Worm (Caenorhabditis elegans) whole organism, L4/young adult: ENCODE measurements around the gene T03G11.9.

Source experiments
- W03F9.2 ChIP-seq: fragments of 150-350 bp; optimal IDR thresholded peaks from 2 replicates; lab custom pipeline; 2014; ENCODE audit warnings: missing biosample characterization, missing genetic modification characterization
- dao-5 ChIP-seq: sonication (generic microtip); optimal IDR thresholded peaks from 2 replicates; lab custom pipeline; 2016; ENCODE audit warnings: missing genotype, missing genetic modification characterization, moderate library complexity, missing compliant biosample characterization
- him-1 ChIP-seq: sonication (generic microtip); optimal IDR thresholded peaks from 2 replicates; lab custom pipeline; 2016; ENCODE audit warnings: missing genotype, missing genetic modification reagents, missing genetic modification characterization, missing compliant biosample characterization

The T03G11.9 gene

ce11 chrX:5199825-5200373 is 15.9 kb downstream of the T03G11.9 start:
- no peak for TF ChIP-seq dao-5 (tag; lab: Kevin White, UChicago)
- TF ChIP-seq W03F9.2: no peak
- no peak for TF ChIP-seq him-1 (tag; lab: Kevin White, UChicago)

- TF ChIP-seq dao-5 (tag; lab: Kevin White, UChicago) (no peak), him-1 (tag; lab: Kevin White, UChicago) (no peak), W03F9.2 (no peak)
Observed at ce11 chrX:5201860-5202259, 17.8 kb downstream of the T03G11.9 start.

DNA sequence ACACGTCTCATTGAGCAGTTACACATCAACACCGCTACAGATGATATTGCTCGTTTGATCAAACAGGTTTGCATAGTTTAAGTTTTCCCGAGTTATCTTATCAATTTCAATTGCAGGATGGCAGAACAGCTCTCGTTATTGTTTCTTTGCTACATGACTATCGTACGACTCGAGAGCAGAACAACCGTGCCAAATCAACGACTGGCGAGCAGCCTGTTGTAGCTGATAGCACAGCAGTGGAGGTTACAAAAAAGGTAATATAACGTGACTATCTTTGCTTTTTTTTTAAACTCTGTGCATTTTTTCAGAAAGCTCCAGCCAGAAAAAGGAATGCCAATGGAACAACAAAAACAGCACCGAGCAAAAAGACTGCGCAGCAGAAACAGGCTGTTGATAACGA is 18.4 kb downstream of the T03G11.9 start:
- no peak for TF ChIP-seq W03F9.2
- no peak for TF ChIP-seq him-1 (tag; lab: Kevin White, UChicago)
- no peak for TF ChIP-seq dao-5 (tag; lab: Kevin White, UChicago)

DNA sequence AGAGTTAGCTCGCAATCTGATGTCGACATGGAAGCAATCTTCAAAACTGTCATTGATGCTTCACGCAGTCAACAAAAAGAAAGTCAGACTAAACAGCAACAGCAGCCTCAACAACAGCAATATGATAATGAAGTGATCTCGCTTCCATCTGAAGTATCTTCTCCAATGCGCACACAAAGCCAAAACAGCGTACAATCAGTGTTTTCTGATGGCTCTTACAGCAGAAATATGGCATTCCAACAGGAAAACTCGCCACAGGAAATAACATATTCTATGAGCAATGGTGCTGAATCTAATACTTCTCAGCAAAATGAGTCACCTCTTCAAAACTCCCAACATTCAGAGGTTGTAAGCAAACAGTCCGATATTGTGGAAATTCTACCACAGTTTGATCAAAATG is 18.9 kb downstream of the T03G11.9 start:
- TF ChIP-seq him-1 (tag; lab: Kevin White, UChicago) (no peak), dao-5 (tag; lab: Kevin White, UChicago) (no peak), W03F9.2 (no peak)

- TF ChIP-seq dao-5 (tag; lab: Kevin White, UChicago) (no peak), W03F9.2 (no peak), him-1 (tag; lab: Kevin White, UChicago) (no peak)
Observed at ce11 chrX:5205561-5205960, 21.5 kb downstream of the T03G11.9 start, which contains the start of gene H28G03.2. Gene H28G03.2, plus strand, starts transcription at chrX:5205760.

DNA sequence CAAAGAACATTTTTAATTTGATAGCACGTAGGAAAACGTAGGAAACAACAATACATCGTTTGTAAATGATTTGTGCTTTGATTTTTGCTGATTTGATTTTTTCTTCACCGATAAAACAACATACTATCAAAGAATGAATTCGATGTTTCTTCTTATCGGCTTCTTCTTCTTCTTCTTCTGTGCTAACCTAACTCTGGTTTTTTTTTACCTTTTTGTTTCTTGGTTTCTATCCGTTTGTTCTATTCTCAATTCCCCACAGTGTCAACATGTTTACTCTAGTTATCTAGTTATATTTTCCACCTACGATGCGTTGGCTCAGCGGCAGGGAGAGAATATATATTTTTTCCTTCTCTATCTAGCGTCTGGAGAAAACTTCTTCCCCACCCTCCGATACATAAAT is 23.8 kb downstream of the T03G11.9 start:
- TF ChIP-seq W03F9.2: no peak
- no peak for TF ChIP-seq him-1 (tag; lab: Kevin White, UChicago)
- no peak for TF ChIP-seq dao-5 (tag; lab: Kevin White, UChicago)

DNA sequence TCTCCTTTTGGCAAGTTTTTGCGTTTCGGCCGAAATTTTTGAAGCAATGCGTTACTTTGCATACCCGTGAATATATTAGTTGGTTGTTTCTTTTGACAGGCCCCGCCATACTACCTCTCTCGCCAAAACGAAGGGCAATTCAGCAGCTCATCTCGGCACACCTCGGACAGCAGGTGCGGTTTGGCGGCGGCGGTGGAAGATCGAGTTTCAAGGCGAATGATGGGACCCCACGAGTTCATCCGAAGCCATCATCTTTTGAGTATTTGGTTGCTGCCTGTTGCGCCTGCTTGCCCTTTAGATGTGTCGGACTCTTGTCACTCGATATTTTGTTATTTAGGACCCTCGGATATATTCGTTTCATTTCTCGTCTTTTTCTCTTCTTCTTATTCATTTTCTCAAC is 24.3 kb downstream of the T03G11.9 start:
- TF ChIP-seq him-1 (tag; lab: Kevin White, UChicago) (no peak), dao-5 (tag; lab: Kevin White, UChicago) (no peak), W03F9.2 (no peak)

- TF ChIP-seq him-1 (tag; lab: Kevin White, UChicago): no peak
- TF ChIP-seq dao-5 (tag; lab: Kevin White, UChicago): no peak
- TF ChIP-seq W03F9.2: no peak
Observed at ce11 chrX:5208831-5209230, 24.8 kb downstream of the T03G11.9 start.

- TF ChIP-seq dao-5 (tag; lab: Kevin White, UChicago): no peak
Observed at ce11 chrX:5209429-5209828, 25.4 kb downstream of the T03G11.9 start.

DNA sequence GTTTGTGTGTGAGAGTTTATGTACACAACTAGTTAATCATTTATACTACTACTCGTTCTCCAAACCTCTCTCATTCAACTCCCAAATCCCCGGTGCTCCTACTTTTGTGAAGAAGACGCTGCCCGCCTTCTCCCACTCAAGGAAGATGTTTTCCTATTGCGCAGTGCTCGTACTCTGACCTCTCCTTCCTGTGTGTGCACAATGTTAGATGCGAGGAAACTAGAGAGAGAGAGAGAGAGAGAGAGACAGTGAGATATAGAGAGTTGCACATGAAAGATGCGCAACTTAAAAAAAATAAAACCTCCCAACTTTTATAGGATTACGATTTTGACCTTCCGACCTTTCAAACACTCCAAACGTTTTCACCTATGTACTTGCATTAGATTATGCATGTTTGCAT is 26.5 kb downstream of the T03G11.9 start:
- TF ChIP-seq dao-5 (tag; lab: Kevin White, UChicago) (no peak), him-1 (tag; lab: Kevin White, UChicago) (peak; percentile 32), W03F9.2 (no peak)

DNA sequence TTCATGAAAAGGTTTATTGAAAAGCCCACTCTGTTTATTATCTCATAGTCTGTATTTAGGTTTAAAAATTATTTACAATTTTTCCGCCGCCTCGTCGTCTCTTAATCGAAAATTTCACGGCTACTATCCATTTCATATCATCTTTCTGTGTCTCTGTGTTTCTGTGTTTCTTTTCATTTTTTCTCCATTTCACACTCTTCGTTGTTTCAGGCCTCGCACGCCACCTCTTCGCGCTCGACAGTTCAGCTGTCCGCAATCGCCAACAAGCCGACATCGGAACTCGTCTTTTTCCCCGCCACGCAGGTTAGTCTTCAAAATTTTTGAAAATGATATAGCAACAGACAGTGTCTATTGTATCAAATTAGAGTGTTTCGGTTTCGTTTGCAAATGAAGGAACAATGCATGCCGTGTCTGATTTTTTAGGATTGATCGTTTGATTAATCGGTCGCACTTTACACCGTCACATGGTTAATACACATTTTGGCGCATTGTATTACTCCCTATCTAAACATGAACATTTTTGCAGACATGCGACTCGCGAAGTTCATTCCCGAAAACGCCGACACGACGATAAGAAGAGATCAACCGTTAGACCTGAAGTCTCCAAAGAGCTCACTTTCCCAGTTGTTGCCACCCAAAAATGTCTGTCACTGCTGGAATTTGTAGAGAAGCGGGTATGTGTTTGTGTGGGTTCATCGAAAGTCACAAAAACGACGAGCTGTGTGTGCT is 27.1 kb downstream of the T03G11.9 start:
- TF ChIP-seq W03F9.2 (no peak), him-1 (tag; lab: Kevin White, UChicago) (no peak)

DNA sequence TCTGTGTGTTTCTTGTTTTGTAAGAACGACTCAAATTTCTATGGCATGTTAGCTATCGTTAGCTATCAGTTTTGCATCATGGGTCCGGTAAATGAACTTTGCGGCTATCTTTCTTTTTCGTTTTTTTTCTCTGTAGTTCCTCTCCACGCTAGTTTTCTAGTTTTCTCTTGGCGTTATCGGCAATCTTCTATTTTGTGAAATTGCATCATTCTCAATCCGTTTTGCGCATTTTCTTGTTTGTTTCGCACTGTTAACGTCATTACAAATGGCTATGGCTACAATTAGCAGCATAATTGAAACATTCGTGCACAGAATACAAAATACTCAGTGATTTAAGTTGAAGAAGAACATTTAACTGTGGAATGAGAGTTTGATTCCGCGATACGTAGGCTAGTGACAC is 29.0 kb downstream of the T03G11.9 start:
- no peak for TF ChIP-seq dao-5 (tag; lab: Kevin White, UChicago)

DNA sequence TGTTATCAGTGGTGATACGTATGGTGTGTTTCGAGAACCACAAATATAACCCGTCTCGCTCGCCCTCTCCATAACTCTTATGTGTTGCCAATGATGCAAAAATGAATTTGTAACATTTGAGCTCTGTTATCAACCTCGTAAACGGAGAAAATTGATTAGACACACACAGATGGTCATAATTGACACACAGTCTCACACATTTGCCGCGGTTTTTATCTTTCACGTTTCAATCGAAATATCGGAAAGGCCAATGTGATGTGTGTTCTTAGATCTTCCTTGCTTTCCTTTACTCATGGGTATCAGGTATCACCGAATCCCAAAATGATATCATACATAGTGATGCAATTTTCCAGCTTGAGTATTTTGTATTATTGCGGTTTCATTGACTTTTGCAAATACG is 29.5 kb downstream of the T03G11.9 start:
- no peak for TF ChIP-seq him-1 (tag; lab: Kevin White, UChicago)
- no peak for TF ChIP-seq W03F9.2
- no peak for TF ChIP-seq dao-5 (tag; lab: Kevin White, UChicago)

DNA sequence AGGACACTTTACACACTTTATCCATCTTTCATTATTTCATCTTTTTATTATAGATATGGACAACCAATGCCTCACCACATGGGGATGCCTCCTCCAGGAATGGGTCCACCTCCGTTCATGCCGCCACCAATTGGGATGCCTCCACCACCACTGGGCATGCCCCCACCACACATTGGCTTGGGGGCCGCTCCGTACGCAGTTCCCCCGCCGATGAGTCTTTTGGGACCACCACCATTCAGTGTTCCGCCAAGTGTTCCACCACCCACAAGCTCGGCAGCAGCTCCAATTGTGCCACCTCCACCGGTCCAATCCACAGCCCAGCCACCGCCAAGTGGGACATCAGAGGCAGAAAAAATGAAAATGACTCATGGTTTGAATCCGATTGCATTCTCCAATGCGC is 30.8 kb downstream of the T03G11.9 start:
- TF ChIP-seq dao-5 (tag; lab: Kevin White, UChicago) (no peak), W03F9.2 (no peak), him-1 (tag; lab: Kevin White, UChicago) (no peak)

- TF ChIP-seq W03F9.2 (no peak), him-1 (tag; lab: Kevin White, UChicago) (no peak), dao-5 (tag; lab: Kevin White, UChicago) (no peak)
Observed at ce11 chrX:5216063-5216462, 32.0 kb downstream of the T03G11.9 start, which contains the start of gene hrpa-2. Gene hrpa-2, plus strand, starts transcription at chrX:5216363.
